Worm (Caenorhabditis elegans) whole organism, L4/young adult: ENCODE data around the gene spr-2.

Source experiments
- W03F9.2 ChIP-seq: fragments of 150-350 bp; optimal IDR thresholded peaks from 2 replicates; lab custom pipeline; 2014; ENCODE audit warnings: missing biosample characterization, missing genetic modification characterization
- him-1 ChIP-seq: sonication (generic microtip); optimal IDR thresholded peaks from 2 replicates; lab custom pipeline; 2016; ENCODE audit warnings: missing genotype, missing genetic modification reagents, missing genetic modification characterization, missing compliant biosample characterization

ce11 chrIV:8918790-8919189, 27.5 kb downstream of the spr-2 start, which contains the start of gene rap-1:
- TF ChIP-seq him-1 (tag; lab: Kevin White, UChicago) (no peak), W03F9.2 (tag; lab: Kevin White, UChicago) (no peak)
